Worm (Caenorhabditis elegans): ENCODE measurements around the gene F34H10.3.

DNA sequence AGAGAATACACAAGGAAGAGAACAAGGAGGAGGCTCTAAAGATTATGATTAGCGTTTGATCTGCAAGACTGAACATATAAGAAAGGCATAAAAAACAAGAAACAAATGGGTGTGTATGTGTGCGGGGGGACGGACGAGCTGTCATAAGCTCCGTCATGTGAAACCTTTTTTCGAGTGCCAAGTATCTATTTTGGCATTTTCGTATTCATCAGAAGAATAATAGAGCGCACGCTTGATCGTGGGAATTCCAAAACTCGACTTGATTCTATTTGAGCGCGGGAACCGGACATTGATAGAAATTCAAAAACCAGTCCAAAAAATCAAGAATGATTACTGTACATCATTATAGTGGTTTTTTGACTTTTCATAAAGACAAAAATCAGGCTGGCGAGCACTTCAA is 21.9 kb upstream of the F34H10.3 start:
- no peak for TF ChIP-seq klf-2 (GFP tag; conservative IDR thresholded peaks at IDR 0.05)
- TF ChIP-seq tab-1 (GFP tag; IDR thresholded peaks at IDR 0.05): no peak
